Worm (Caenorhabditis elegans) whole organism, late embryonic: ENCODE results near the gene ZK185.1.
A peak's percentile ranks its signal among the peaks of the same experiment; 100 is the strongest.

ENCODE experiments used
- C08G9.2 ChIP-seq: sonication (generic microtip); optimal IDR thresholded peaks from 2 replicates; lab custom pipeline; 2016; ENCODE audit warnings: mild to moderate bottlenecking, missing genetic modification characterization, moderate library complexity, missing compliant biosample characterization
- F13H6.1 ChIP-seq: sonication (generic microtip); optimal IDR thresholded peaks from 2 replicates; lab custom pipeline; 2016; ENCODE audit warnings: missing genetic modification characterization, missing compliant biosample characterization
- T23F11.4 ChIP-seq: fragments of 200-800 bp; sonication (Bioruptor generic); optimal IDR thresholded peaks from 2 replicates; lab custom pipeline; 2018; ENCODE audit warnings: mild to moderate bottlenecking, missing genetic modification characterization, missing compliant biosample characterization
- Y22D7AL.16 ChIP-seq: sonication (generic microtip); optimal IDR thresholded peaks from 2 replicates; lab custom pipeline; 2016; ENCODE audit warnings: missing genetic modification characterization, missing compliant biosample characterization
- ceh-14 ChIP-seq: sonication (generic microtip); optimal IDR thresholded peaks from 2 replicates; lab custom pipeline; 2016; ENCODE audit warnings: missing genotype, missing genetic modification characterization, missing compliant biosample characterization
- ceh-18 ChIP-seq: sonication (generic microtip); optimal IDR thresholded peaks from 2 replicates; lab custom pipeline; 2016; ENCODE audit warnings: missing genetic modification characterization, missing compliant biosample characterization
- ceh-2 ChIP-seq: sonication (generic microtip); optimal IDR thresholded peaks from 2 replicates; lab custom pipeline; 2016; ENCODE audit warnings: missing genotype, missing genetic modification characterization, missing compliant biosample characterization
- ceh-24 ChIP-seq: sonication (generic microtip); optimal IDR thresholded peaks from 2 replicates; lab custom pipeline; 2016; ENCODE audit warnings: mild to moderate bottlenecking, missing genetic modification characterization, missing compliant biosample characterization
- ceh-30 ChIP-seq: fragments of 150-350 bp; optimal IDR thresholded peaks from 2 replicates; lab custom pipeline; 2014; ENCODE audit warnings: missing biosample characterization, missing genetic modification characterization
- ceh-48 ChIP-seq: sonication (generic microtip); optimal IDR thresholded peaks from 2 replicates; lab custom pipeline; 2016; ENCODE audit warnings: missing genetic modification characterization, inconsistent platforms, missing compliant biosample characterization
- ceh-9 ChIP-seq: sonication (generic microtip); optimal IDR thresholded peaks from 2 replicates; lab custom pipeline; 2016; ENCODE audit warnings: mild to moderate bottlenecking, missing genetic modification characterization, inconsistent platforms, missing compliant biosample characterization
- che-1 ChIP-seq: sonication (generic microtip); optimal IDR thresholded peaks from 2 replicates; lab custom pipeline; 2016; ENCODE audit warnings: mild to moderate bottlenecking, missing genetic modification characterization, missing compliant biosample characterization
- dmd-4 ChIP-seq: sonication (generic microtip); optimal IDR thresholded peaks from 2 replicates; lab custom pipeline; 2016; ENCODE audit warnings: borderline replicate concordance, missing genetic modification characterization, missing compliant biosample characterization
- dve-1 ChIP-seq: sonication (generic microtip); optimal IDR thresholded peaks from 2 replicates; lab custom pipeline; 2017; ENCODE audit warnings: antibody characterized with exemption, mild to moderate bottlenecking, missing genetic modification characterization, missing compliant biosample characterization
- elt-2 ChIP-seq: sonication (generic microtip); optimal IDR thresholded peaks from 2 replicates; lab custom pipeline; 2016; ENCODE audit warnings: missing genetic modification reagents, missing genetic modification characterization, missing compliant biosample characterization
- eyg-1 ChIP-seq: sonication (generic microtip); optimal IDR thresholded peaks from 2 replicates; lab custom pipeline; 2016; ENCODE audit warnings: missing genotype, missing genetic modification characterization, missing compliant biosample characterization
- fax-1 ChIP-seq: sonication (generic microtip); optimal IDR thresholded peaks from 2 replicates; lab custom pipeline; 2016; ENCODE audit warnings: missing genotype, missing genetic modification characterization, missing compliant biosample characterization
- fkh-6 ChIP-seq: sonication (generic microtip); optimal IDR thresholded peaks from 2 replicates; lab custom pipeline; 2016; ENCODE audit warnings: missing genetic modification characterization, missing compliant biosample characterization
- hlh-8 ChIP-seq: sonication (generic microtip); optimal IDR thresholded peaks from 2 replicates; lab custom pipeline; 2016; ENCODE audit warnings: missing genotype, missing genetic modification characterization, missing compliant biosample characterization
- lin-11 ChIP-seq: fragments of 200-800 bp; sonication (Bioruptor generic); optimal IDR thresholded peaks from 2 replicates; lab custom pipeline; 2018; ENCODE audit warnings: mild to moderate bottlenecking, missing genetic modification characterization, missing compliant biosample characterization
- madf-2 ChIP-seq: sonication (generic microtip); optimal IDR thresholded peaks from 2 replicates; lab custom pipeline; 2017; ENCODE audit warnings: missing genetic modification characterization, missing compliant biosample characterization
- mec-3 ChIP-seq: sonication (generic microtip); optimal IDR thresholded peaks from 2 replicates; lab custom pipeline; 2016; ENCODE audit warnings: borderline replicate concordance, missing genetic modification characterization, missing compliant biosample characterization
- npax-4 ChIP-seq: sonication (generic microtip); optimal IDR thresholded peaks from 2 replicates; lab custom pipeline; 2016; ENCODE audit warnings: missing genetic modification characterization, missing compliant biosample characterization
- pag-3 ChIP-seq: sonication (generic microtip); optimal IDR thresholded peaks from 2 replicates; lab custom pipeline; 2016; ENCODE audit warnings: missing compliant biosample characterization, missing genetic modification characterization, borderline replicate concordance
- pat-9 ChIP-seq: fragments of 200-800 bp; sonication (Bioruptor generic); optimal IDR thresholded peaks from 2 replicates; lab custom pipeline; 2018; ENCODE audit warnings: mild to moderate bottlenecking, missing genetic modification characterization, moderate library complexity, missing compliant biosample characterization
- pax-1 ChIP-seq: fragments of 150-350 bp; optimal IDR thresholded peaks from 2 replicates; lab custom pipeline; 2014; ENCODE audit warnings: missing biosample characterization, missing genetic modification characterization
- pha-2 ChIP-seq: sonication (generic microtip); optimal IDR thresholded peaks from 2 replicates; lab custom pipeline; 2017; ENCODE audit warnings: mild to moderate bottlenecking, missing genetic modification characterization, missing compliant biosample characterization
- pha-4 ChIP-seq: fragments of 150-350 bp; optimal IDR thresholded peaks from 2 replicates; lab custom pipeline; 2018; ENCODE audit warnings: missing biosample characterization, missing genetic modification reagents, missing genetic modification characterization
- rnt-1 ChIP-seq: sonication (generic microtip); optimal IDR thresholded peaks from 2 replicates; lab custom pipeline; 2016; ENCODE audit warnings: missing genetic modification characterization, missing compliant biosample characterization
- sdc-2 ChIP-seq: sonication (generic microtip); optimal IDR thresholded peaks from 2 replicates; lab custom pipeline; 2016; ENCODE audit warnings: missing genotype, missing genetic modification characterization, missing compliant biosample characterization
- sox-4 ChIP-seq: sonication (generic microtip); optimal IDR thresholded peaks from 2 replicates; lab custom pipeline; 2017; ENCODE audit warnings: mild to moderate bottlenecking, missing genetic modification characterization, inconsistent platforms, missing compliant biosample characterization
- tbx-2 ChIP-seq: sonication (generic microtip); optimal IDR thresholded peaks from 2 replicates; lab custom pipeline; 2016; ENCODE audit warnings: missing genetic modification characterization, missing compliant biosample characterization
- ttx-3 ChIP-seq: sonication (generic microtip); optimal IDR thresholded peaks from 2 replicates; lab custom pipeline; 2016; ENCODE audit warnings: missing genetic modification reagents, missing genetic modification characterization, missing compliant biosample characterization
- unc-3 ChIP-seq, 2 experiments: fragments of 200-800 bp in 1 of 2; sonication (Bioruptor generic) in 1 of 2; sonication (generic microtip) in 1 of 2; conservative IDR thresholded peaks in 1 of 2; optimal IDR thresholded peaks in 1 of 2; 2 replicates each; pipeline versions ENCODE4 v1.3.6 to Lab custom; 2016 to 2022; ENCODE audit warnings: missing compliant biosample characterization in 2 of 2, missing genetic modification characterization in 2 of 2, missing genetic modification reagents in 1 of 2
- unc-55 ChIP-seq: sonication (generic microtip); optimal IDR thresholded peaks from 2 replicates; lab custom pipeline; 2017; ENCODE audit warnings: missing biosample characterization, missing genetic modification reagents, missing genetic modification characterization
- ztf-16 ChIP-seq: sonication (generic microtip); optimal IDR thresholded peaks from 2 replicates; lab custom pipeline; 2017; ENCODE audit warnings: missing genetic modification characterization, missing compliant biosample characterization

ZK185.1 gene

ce11 chrIV:4524943-4525342 lies 23.4 kb upstream of the ZK185.1 start, which contains the start of gene ZK180.6:
TSS of gene ZK180.6 (minus strand) at chrIV:4525043.
- TF ChIP-seq unc-55 (no peak), madf-2 (tag; lab: Kevin White, UChicago) (no peak), sox-4 (no peak), rnt-1 (no peak), lin-11 (tag; lab: Kevin White, UChicago) (no peak), ceh-18 (tag; lab: Kevin White, UChicago) (no peak), pha-2 (tag; lab: Kevin White, UChicago) (no peak), ceh-30 (tag; lab: Kevin White, UChicago) (no peak), T23F11.4 (no peak), C08G9.2 (tag; lab: Kevin White, UChicago) (no peak)

- TF ChIP-seq hlh-8 (tag; lab: Kevin White, UChicago) (no peak), Y22D7AL.16 (no peak), tbx-2 (no peak), pat-9 (tag; lab: Kevin White, UChicago) (no peak), pag-3 (tag; lab: Kevin White, UChicago) (no peak), ceh-48 (tag; lab: Kevin White, UChicago) (no peak), ceh-18 (tag; lab: Kevin White, UChicago) (no peak), madf-2 (tag; lab: Kevin White, UChicago) (no peak), fax-1 (tag; lab: Kevin White, UChicago) (no peak), pax-1 (tag; lab: Kevin White, UChicago) (no peak), dve-1 (tag; lab: Kevin White, UChicago) (no peak), mec-3 (no peak)
- TF ChIP-seq, all 69 proteins: peak for 0
Observed at ce11 chrIV:4526028-4526427, 22.3 kb upstream of the ZK185.1 start.

ce11 chrIV:4526724-4527123 lies 21.6 kb upstream of the ZK185.1 start:
- TF ChIP-seq ceh-2 (tag; lab: Kevin White, UChicago) (no peak), npax-4 (no peak), dve-1 (tag; lab: Kevin White, UChicago) (peak; percentile 54)
- TF ChIP-seq, all 69 proteins: peak for 1

- TF ChIP-seq ceh-24 (no peak), elt-2 (tag; lab: Kevin White, UChicago) (peak; percentile 94)
Observed at ce11 chrIV:4530170-4530569, 18.2 kb upstream of the ZK185.1 start, which contains the start of gene ZK185.3. TSS of gene ZK185.3 (minus strand) at chrIV:4530432.

ce11 chrIV:4533025-4533424 lies 15.3 kb upstream of the ZK185.1 start, which contains the start of gene ZK185.4:
TSS of gene ZK185.4 (minus strand) at chrIV:4533125.
- TF ChIP-seq pha-2 (tag; lab: Kevin White, UChicago) (no peak), F13H6.1 (tag; lab: Kevin White, UChicago) (no peak), pha-4 (tag; lab: Kevin White, UChicago) (no peak), ztf-16 (tag; lab: Kevin White, UChicago) (no peak), fkh-6 (no peak), ceh-14 (tag; lab: Kevin White, UChicago) (no peak), sdc-2 (no peak), dmd-4 (tag; lab: Kevin White, UChicago) (no peak), tbx-2 (no peak), ceh-9 (no peak), che-1 (tag; lab: Kevin White, UChicago) (no peak), npax-4 (no peak), unc-3 (GFP tag; conservative IDR thresholded peaks at IDR 0.05; lab: Robert Waterston, UW) (no peak), unc-3 (tag; optimal IDR thresholded peaks at IDR 0.05; lab: Kevin White, UChicago) (no peak), C08G9.2 (tag; lab: Kevin White, UChicago) (no peak), eyg-1 (tag; lab: Kevin White, UChicago) (no peak), ttx-3 (no peak)
- TF ChIP-seq, all 69 proteins: peak for 0
